Worm (Caenorhabditis elegans): ENCODE data around the gene W10G11.1.
A peak's percentile ranks its signal among the peaks of the same experiment; 100 is the strongest.

The W10G11.1 gene

DNA sequence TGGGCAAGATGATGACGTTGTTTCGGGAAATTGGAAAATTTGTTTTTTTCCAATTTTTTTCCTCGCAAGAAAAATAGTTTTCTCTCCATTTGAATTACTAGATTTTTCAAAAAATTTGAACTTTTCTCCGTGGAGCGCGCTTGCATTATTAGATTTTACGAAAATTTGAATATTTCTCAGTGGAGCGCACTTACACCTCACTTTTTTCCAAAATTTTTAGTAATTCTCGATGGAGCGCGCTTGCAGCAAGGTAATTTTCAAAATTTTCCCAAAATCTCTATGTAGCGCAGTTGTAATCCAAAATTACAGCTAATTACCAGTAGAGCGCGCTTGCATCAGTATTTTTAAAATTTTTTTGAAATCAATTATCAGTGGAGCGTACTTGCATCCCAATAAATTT lies 5.8 kb downstream of the W10G11.1 start:
- no peak for TF ChIP-seq snpc-4 (tag; optimal IDR thresholded peaks at IDR 0.05)
- no peak for TF ChIP-seq unc-39 (tag; optimal IDR thresholded peaks at IDR 0.05)
- TF ChIP-seq skn-1 (tag; optimal IDR thresholded peaks at IDR 0.05): no peak
- TF ChIP-seq egl-5 (tag; optimal IDR thresholded peaks at IDR 0.05): no peak
- TF ChIP-seq hmg-11 (tag; optimal IDR thresholded peaks at IDR 0.05): no peak
- no peak for TF ChIP-seq ceh-9 (tag; optimal IDR thresholded peaks at IDR 0.05)
- TF ChIP-seq nhr-28 (tag; optimal IDR thresholded peaks at IDR 0.05): no peak
- no peak for TF ChIP-seq ceh-28 (tag; optimal IDR thresholded peaks at IDR 0.05)

- TF ChIP-seq ceh-16 (tag; optimal IDR thresholded peaks at IDR 0.05) (no peak), tbx-2 (tag; optimal IDR thresholded peaks at IDR 0.05) (peak; percentile 53), nhr-43 (tag; optimal IDR thresholded peaks at IDR 0.05; ENCODE audit: poor library complexity, severe bottlenecking) (no peak), nhr-237 (tag; optimal IDR thresholded peaks at IDR 0.05) (no peak), ceh-28 (tag; optimal IDR thresholded peaks at IDR 0.05) (peak; percentile 29), sea-2 (GFP tag; optimal IDR thresholded peaks at IDR 0.05) (no peak), nhr-28 (tag; optimal IDR thresholded peaks at IDR 0.05) (no peak), lin-39 (tag; optimal IDR thresholded peaks at IDR 0.05) (no peak), hmg-11 (tag; optimal IDR thresholded peaks at IDR 0.05) (no peak), elt-2 (tag; optimal IDR thresholded peaks at IDR 0.05) (peak; percentile 28), ceh-82 (tag; optimal IDR thresholded peaks at IDR 0.05) (no peak), lin-15B (tag; optimal IDR thresholded peaks at IDR 0.05) (peak; percentile 59), nhr-77 (tag; optimal IDR thresholded peaks at IDR 0.05) (no peak), nhr-23 (tag; optimal IDR thresholded peaks at IDR 0.05) (peak; percentile 21), unc-39 (tag; optimal IDR thresholded peaks at IDR 0.05) (no peak), fkh-2 (tag; optimal IDR thresholded peaks at IDR 0.05) (no peak), mml-1 (tag; optimal IDR thresholded peaks at IDR 0.05) (no peak), nhr-76 (tag; optimal IDR thresholded peaks at IDR 0.05) (no peak), nfya-1 (tag; optimal IDR thresholded peaks at IDR 0.05; ENCODE audit: insufficient read depth) (peak; percentile 51), fkh-10 (GFP tag; optimal IDR thresholded peaks at IDR 0.05) (no peak), pqm-1 (tag; optimal IDR thresholded peaks at IDR 0.05) (no peak), snpc-4 (tag; optimal IDR thresholded peaks at IDR 0.05) (peak; percentile 5), mdl-1 (tag; optimal IDR thresholded peaks at IDR 0.05) (no peak)
Measured at ce11 chrII:3553453-3553852, 7.0 kb downstream of the W10G11.1 start, which contains the start of gene dnc-3. Gene dnc-3 (plus strand): TSS chrII:3553724.

DNA sequence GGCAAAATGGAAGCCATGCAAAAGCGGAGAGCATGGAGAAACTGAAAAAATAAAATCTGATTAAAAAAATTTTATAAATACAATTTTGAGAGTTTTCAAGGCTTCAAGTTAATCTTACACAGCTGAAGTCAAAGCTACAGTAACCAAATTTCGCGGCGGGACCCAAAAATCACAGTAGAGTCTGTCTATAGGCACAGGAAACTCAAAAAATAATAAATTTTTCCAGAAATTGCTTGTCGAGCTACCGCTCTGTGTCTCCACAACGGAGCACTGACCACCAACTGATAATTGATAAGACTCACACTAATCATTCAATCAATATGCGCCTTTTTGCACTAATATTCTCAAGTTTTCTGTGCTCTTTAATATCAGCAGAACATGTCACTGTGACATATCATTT lies 10.1 kb downstream of the W10G11.1 start, which contains the start of gene W10G11.19:
TSS of gene W10G11.19 (plus strand) at position 301 of the 400 bp plus-strand sequence.
- TF ChIP-seq pqm-1 (tag; optimal IDR thresholded peaks at IDR 0.05) (no peak), fos-1 (tag; optimal IDR thresholded peaks at IDR 0.05) (no peak), fkh-10 (GFP tag; optimal IDR thresholded peaks at IDR 0.05) (no peak), elt-2 (tag; optimal IDR thresholded peaks at IDR 0.05) (peak; percentile 35), zag-1 (tag; optimal IDR thresholded peaks at IDR 0.05) (no peak), nhr-76 (tag; optimal IDR thresholded peaks at IDR 0.05) (no peak)

- peak; percentile 6 for TF ChIP-seq skn-1 (tag; optimal IDR thresholded peaks at IDR 0.05)
- peak; percentile 70 for TF ChIP-seq nfya-1 (tag; optimal IDR thresholded peaks at IDR 0.05; ENCODE audit: insufficient read depth)
- TF ChIP-seq nhr-23 (tag; optimal IDR thresholded peaks at IDR 0.05): peak; percentile 29
- TF ChIP-seq ceh-82 (tag; optimal IDR thresholded peaks at IDR 0.05): no peak
- TF ChIP-seq egl-5 (tag; optimal IDR thresholded peaks at IDR 0.05): no peak
- TF ChIP-seq jun-1 (tag; optimal IDR thresholded peaks at IDR 0.05): no peak
- TF ChIP-seq elt-1 (tag; optimal IDR thresholded peaks at IDR 0.05): peak; percentile 23
- peak; percentile 81 for TF ChIP-seq lin-15B (tag; optimal IDR thresholded peaks at IDR 0.05)
- peak; percentile 71 for TF ChIP-seq lin-39 (tag; optimal IDR thresholded peaks at IDR 0.05)
- TF ChIP-seq hmg-11 (tag; optimal IDR thresholded peaks at IDR 0.05): peak; percentile 81
- no peak for TF ChIP-seq eor-1 (tag; optimal IDR thresholded peaks at IDR 0.05)
Measured at ce11 chrII:3547282-3547681, 13.2 kb downstream of the W10G11.1 start.

ce11 chrII:3546381-3546931 lies 14.0 kb downstream of the W10G11.1 start, which contains the start of gene apd-3:
Gene apd-3 (minus strand): TSS chrII:3546431.
- no peak for TF ChIP-seq unc-39 (tag; optimal IDR thresholded peaks at IDR 0.05)
- no peak for TF ChIP-seq fos-1 (tag; optimal IDR thresholded peaks at IDR 0.05)
- TF ChIP-seq ama-1 (optimal IDR thresholded peaks at IDR 0.05): no peak
- TF ChIP-seq nhr-11 (tag; optimal IDR thresholded peaks at IDR 0.05): no peak
- TF ChIP-seq ceh-9 (tag; optimal IDR thresholded peaks at IDR 0.05): no peak
- TF ChIP-seq snpc-4 (tag; optimal IDR thresholded peaks at IDR 0.05): no peak
- TF ChIP-seq nhr-25 (tag; optimal IDR thresholded peaks at IDR 0.05): no peak
- no peak for TF ChIP-seq nhr-76 (tag; optimal IDR thresholded peaks at IDR 0.05)
- no peak for TF ChIP-seq ztf-11 (tag; optimal IDR thresholded peaks at IDR 0.05)
- no peak for TF ChIP-seq sea-2 (GFP tag; optimal IDR thresholded peaks at IDR 0.05)
- TF ChIP-seq nhr-43 (tag; optimal IDR thresholded peaks at IDR 0.05; ENCODE audit: poor library complexity, severe bottlenecking): no peak
- no peak for TF ChIP-seq ceh-28 (tag; optimal IDR thresholded peaks at IDR 0.05)
- no peak for TF ChIP-seq aly-2 (tag; optimal IDR thresholded peaks at IDR 0.05)
- no peak for TF ChIP-seq mml-1 (tag; optimal IDR thresholded peaks at IDR 0.05)
- TF ChIP-seq nhr-28 (tag; optimal IDR thresholded peaks at IDR 0.05): no peak
- TF ChIP-seq fkh-2 (tag; optimal IDR thresholded peaks at IDR 0.05): no peak
- no peak for TF ChIP-seq nhr-23 (tag; optimal IDR thresholded peaks at IDR 0.05)
- no peak for TF ChIP-seq elt-1 (tag; optimal IDR thresholded peaks at IDR 0.05)
